Worm (Caenorhabditis elegans) whole organism, L3 larva: ENCODE measurements around the gene F22B3.10.

Experiments
- ZK546.5 ChIP-seq: sonication (generic microtip); optimal IDR thresholded peaks from 2 replicates; lab custom pipeline; 2017; ENCODE audit warnings: missing biosample characterization, missing genetic modification characterization
- ceh-28 ChIP-seq: fragments of 150-350 bp; optimal IDR thresholded peaks from 2 replicates; lab custom pipeline; 2014; ENCODE audit warnings: missing biosample characterization, missing genetic modification reagents, missing genetic modification characterization
- nhr-11 ChIP-seq: fragments of 150-350 bp; optimal IDR thresholded peaks from 2 replicates; lab custom pipeline; 2014; ENCODE audit warnings: missing biosample characterization, missing genetic modification characterization
- nhr-12 ChIP-seq: fragments of 150-350 bp; optimal IDR thresholded peaks from 2 replicates; lab custom pipeline; 2014; ENCODE audit warnings: missing biosample characterization, missing genetic modification characterization
- nhr-237 ChIP-seq: fragments of 150-350 bp; optimal IDR thresholded peaks from 2 replicates; lab custom pipeline; 2014; ENCODE audit warnings: missing biosample characterization, missing genetic modification characterization
- nhr-67 ChIP-seq: fragments of 150-350 bp; optimal IDR thresholded peaks from 2 replicates; lab custom pipeline; 2014; ENCODE audit warnings: missing biosample characterization, missing genetic modification characterization

DNA sequence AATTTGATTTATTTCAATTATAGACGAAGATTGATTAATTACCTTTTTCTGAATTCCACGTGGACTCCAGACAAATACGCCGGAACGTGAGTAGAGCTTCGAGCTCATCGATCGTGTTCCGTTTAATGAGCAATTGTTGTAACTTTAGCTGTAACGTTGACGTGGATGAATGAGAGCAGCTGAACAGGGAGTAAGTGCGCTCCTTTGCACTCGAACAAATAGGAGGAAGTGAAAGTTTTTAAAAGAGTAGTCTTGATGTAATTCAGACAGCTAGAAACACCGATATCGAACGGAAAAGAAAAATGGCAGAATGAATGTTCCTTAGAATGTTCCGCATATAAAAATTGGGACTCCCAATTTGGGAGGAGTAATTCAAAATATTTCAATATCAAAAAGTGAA is 43.2 kb downstream of the F22B3.10 start, which contains the start of gene sec-31:
- TF ChIP-seq nhr-237 (no peak), ZK546.5 (tag; lab: Kevin White, UChicago) (no peak), nhr-12 (no peak), nhr-67 (no peak), ceh-28 (no peak), nhr-11 (no peak)
